Fruit fly (Drosophila melanogaster): ENCODE measurements around the gene fz2.

The fz2 gene

dm6 chr3L:19166298-19166937, 68.8 kb downstream of the fz2 start (continued):
- TF ChIP-seq dmrt99B (tag; optimal IDR thresholded peaks at IDR 0.05): peak; percentile 56
- TF ChIP-seq ci (GFP tag; IDR thresholded peaks at IDR 0.05): no peak; the same call in 2 of the 3 replicates
- TF ChIP-seq stwl (tag; optimal IDR thresholded peaks at IDR 0.05): no peak
- no peak for TF ChIP-seq Nf-YC (tag; optimal IDR thresholded peaks at IDR 0.05)
- TF ChIP-seq cad (GFP tag; optimal IDR thresholded peaks at IDR 0.05): no peak
- TF ChIP-seq tgo (GFP tag; IDR thresholded peaks at IDR 0.05): no peak
- TF ChIP-seq fd102C (GFP tag; optimal IDR thresholded peaks at IDR 0.05): no peak
- TF ChIP-seq CG6791 (GFP tag; IDR thresholded peaks at IDR 0.05; ENCODE audit: partially characterized antibody): no peak
- no peak for TF ChIP-seq CHES-1-like (GFP tag; optimal IDR thresholded peaks at IDR 0.05)
- no peak for TF ChIP-seq eyg (GFP tag; optimal IDR thresholded peaks at IDR 0.05)
- TF ChIP-seq CG12236 (GFP tag; optimal IDR thresholded peaks at IDR 0.05): no peak
- TF ChIP-seq yki (optimal IDR thresholded peaks at IDR 0.05): no peak
- TF ChIP-seq CG34376 (GFP tag; optimal IDR thresholded peaks at IDR 0.05): no peak
- TF ChIP-seq al (GFP tag; IDR thresholded peaks at IDR 0.05): no peak
- no peak for TF ChIP-seq inv (GFP tag; IDR thresholded peaks at IDR 0.05; ENCODE audit: partially characterized antibody)
- TF ChIP-seq CG7839 (tag; optimal IDR thresholded peaks at IDR 0.05): peak; percentile 44
- TF ChIP-seq fd64A (GFP tag; optimal IDR thresholded peaks at IDR 0.05): no peak
- TF ChIP-seq CG11695 (GFP tag; IDR thresholded peaks at IDR 0.05): peak; percentile 5; the same call in 1 of the 3 replicates
- TF ChIP-seq CG6254 (GFP tag; optimal IDR thresholded peaks at IDR 0.05): no peak
- TF ChIP-seq Dip3 (GFP tag; optimal IDR thresholded peaks at IDR 0.05): no peak
- TF ChIP-seq jing (GFP tag; optimal IDR thresholded peaks at IDR 0.05): no peak
- TF ChIP-seq run (tag; optimal IDR thresholded peaks at IDR 0.05): no peak
- TF ChIP-seq Asciz (GFP tag; optimal IDR thresholded peaks at IDR 0.05): peak; percentile 41
- no peak for TF ChIP-seq mam (GFP tag; optimal IDR thresholded peaks at IDR 0.05)
- TF ChIP-seq YL-1 (GFP tag; optimal IDR thresholded peaks at IDR 0.05): no peak
- no peak for TF ChIP-seq CG5953 (GFP tag; IDR thresholded peaks at IDR 0.05)
- no peak for TF ChIP-seq peb (GFP tag; IDR thresholded peaks at IDR 0.05)
- TF ChIP-seq CG3407 (GFP tag; optimal IDR thresholded peaks at IDR 0.05): no peak
- no peak for TF ChIP-seq H15 (GFP tag; IDR thresholded peaks at IDR 0.05)
- no peak for TF ChIP-seq Mes4 (GFP tag; optimal IDR thresholded peaks at IDR 0.05)
- no peak for TF ChIP-seq Nf-YB (GFP tag; optimal IDR thresholded peaks at IDR 0.05)
- no peak for TF ChIP-seq toy (GFP tag; IDR thresholded peaks at IDR 0.05)
- TF ChIP-seq knrl (GFP tag; IDR thresholded peaks at IDR 0.05; ENCODE audit: partially characterized antibody): no peak
- peak; percentile 41 for TF ChIP-seq CG13424 (tag; optimal IDR thresholded peaks at IDR 0.05)
- peak; percentile 53 for TF ChIP-seq stc (GFP tag; IDR thresholded peaks at IDR 0.05)
- TF ChIP-seq ato (GFP tag; IDR thresholded peaks at IDR 0.05; ENCODE audit: partially characterized antibody): no peak
- peak; percentile 49 for TF ChIP-seq CG12391 (tag; optimal IDR thresholded peaks at IDR 0.05)
- no peak for TF ChIP-seq CG9215 (GFP tag; IDR thresholded peaks at IDR 0.05)
- TF ChIP-seq pb (GFP tag; optimal IDR thresholded peaks at IDR 0.05): no peak
- TF ChIP-seq E2f2 (GFP tag; IDR thresholded peaks at IDR 0.05): peak; percentile 17; the same call in 1 of the 2 replicates
- TF ChIP-seq Ravus (GFP tag; IDR thresholded peaks at IDR 0.05): no peak
- no peak for TF ChIP-seq Ets97D (GFP tag; optimal IDR thresholded peaks at IDR 0.05)
- TF ChIP-seq bcd (GFP tag; optimal IDR thresholded peaks at IDR 0.05): peak; percentile 8
- TF ChIP-seq Dip2 (GFP tag; IDR thresholded peaks at IDR 0.05): no peak
- TF ChIP-seq Ets65A (GFP tag): no peak
- TF ChIP-seq BEAF-32 (GFP tag; optimal IDR thresholded peaks at IDR 0.05): no peak
- no peak for TF ChIP-seq Six4 (GFP tag; optimal IDR thresholded peaks at IDR 0.05)
- TF ChIP-seq CG2199 (GFP tag; IDR thresholded peaks at IDR 0.05): 0 out of 3 replicates have a peak, but pooled peaks have one; percentile 19
- no peak for TF ChIP-seq twi (tag; optimal IDR thresholded peaks at IDR 0.05)
- peak; percentile 29 for TF ChIP-seq CG2875 (GFP tag; optimal IDR thresholded peaks at IDR 0.05)
- no peak for TF ChIP-seq maf-S (GFP tag; optimal IDR thresholded peaks at IDR 0.05)
